Worm (Caenorhabditis elegans): ENCODE data around the gene jmjd-5.

jmjd-5 gene

DNA sequence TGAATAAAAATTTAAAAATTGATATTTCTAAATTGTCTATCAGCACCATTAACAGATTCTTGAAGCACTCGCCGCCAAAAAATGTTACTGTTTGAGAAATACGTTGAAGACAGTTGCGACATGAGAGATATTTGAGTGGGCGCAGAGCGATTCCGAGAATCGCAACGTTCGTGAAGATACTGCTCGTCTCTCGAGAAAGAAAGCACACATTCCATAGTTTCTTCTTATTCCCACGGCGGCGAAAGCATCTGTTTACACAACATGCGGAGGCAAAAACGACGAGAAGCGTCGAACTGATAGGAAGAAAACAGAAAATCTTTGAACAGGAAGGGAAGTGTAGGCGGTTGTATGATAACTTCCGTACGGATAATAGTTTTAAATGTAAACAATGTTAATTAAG lies 44.8 kb upstream of the jmjd-5 start:
- no peak for TF ChIP-seq fkh-4 (tag; optimal IDR thresholded peaks at IDR 0.05; ENCODE audit: borderline replicate concordance)
- TF ChIP-seq nhr-90 (tag; optimal IDR thresholded peaks at IDR 0.05; ENCODE audit: poor library complexity): peak; percentile 24
- peak; percentile 25 to 39 for TF ChIP-seq efl-1 (optimal IDR thresholded peaks at IDR 0.05)
- peak in 1 of 2 experiments; percentile 81 for TF ChIP-seq efl-1 (GFP tag; optimal IDR thresholded peaks at IDR 0.05 in 1 of 2)
- TF ChIP-seq mab-9 (GFP tag; IDR thresholded peaks at IDR 0.05): no peak
- peak; percentile 49 for TF ChIP-seq mep-1 (tag; optimal IDR thresholded peaks at IDR 0.05)
- TF ChIP-seq nhr-84 (tag; optimal IDR thresholded peaks at IDR 0.05): no peak
- peak; percentile 35 for TF ChIP-seq unc-130 (tag; optimal IDR thresholded peaks at IDR 0.05)
- TF ChIP-seq xbp-1 (tag; optimal IDR thresholded peaks at IDR 0.05): peak; percentile 37
- no peak for TF ChIP-seq zip-4 (GFP tag; optimal IDR thresholded peaks at IDR 0.05)
- peak; percentile 84 for TF ChIP-seq nhr-19 (GFP tag; conservative IDR thresholded peaks at IDR 0.05)
- peak; percentile 83 for TF ChIP-seq ama-1 (optimal IDR thresholded peaks at IDR 0.05)
- TF ChIP-seq mdl-1 (tag; optimal IDR thresholded peaks at IDR 0.05): peak in 1 of 2 experiments; percentile 22
- TF ChIP-seq nhr-28 (tag; optimal IDR thresholded peaks at IDR 0.05): no peak
- no peak for TF ChIP-seq alr-1 (tag; optimal IDR thresholded peaks at IDR 0.05; ENCODE audit: borderline replicate concordance)
- TF ChIP-seq blmp-1 (tag; optimal IDR thresholded peaks at IDR 0.05): no peak
- peak; percentile 93 for TF ChIP-seq nhr-71 (tag; optimal IDR thresholded peaks at IDR 0.05)
- no peak for TF ChIP-seq ceh-8 (GFP tag; optimal IDR thresholded peaks at IDR 0.05)
- TF ChIP-seq fkh-10 (GFP tag; optimal IDR thresholded peaks at IDR 0.05): no peak
- TF ChIP-seq hlh-17 (GFP tag; optimal IDR thresholded peaks at IDR 0.05; ENCODE audit: borderline replicate concordance): no peak
- no peak for TF ChIP-seq C34B4.2 (tag; optimal IDR thresholded peaks at IDR 0.05)
- TF ChIP-seq sptf-1 (tag; optimal IDR thresholded peaks at IDR 0.05): no peak
- no peak for TF ChIP-seq ztf-11 (tag; optimal IDR thresholded peaks at IDR 0.05)
- no peak for TF ChIP-seq sox-4 (tag; optimal IDR thresholded peaks at IDR 0.05)
- peak; percentile 23 for TF ChIP-seq lin-39 (tag; optimal IDR thresholded peaks at IDR 0.05)
- TF ChIP-seq sup-37 (GFP tag; optimal IDR thresholded peaks at IDR 0.05): peak; percentile 71
- TF ChIP-seq aly-2 (tag; optimal IDR thresholded peaks at IDR 0.05): peak; percentile 96
- no peak for TF ChIP-seq lin-15B (tag; optimal IDR thresholded peaks at IDR 0.05)
- no peak for TF ChIP-seq nhr-237 (tag; optimal IDR thresholded peaks at IDR 0.05)
- TF ChIP-seq elt-2 (tag; optimal IDR thresholded peaks at IDR 0.05): no peak
- TF ChIP-seq lsy-2 (tag; optimal IDR thresholded peaks at IDR 0.05): peak; percentile 32 to 44
- TF ChIP-seq egl-27 (tag; optimal IDR thresholded peaks at IDR 0.05): peak in 1 of 2 experiments; percentile 24
- no peak for TF ChIP-seq elt-3 (tag; optimal IDR thresholded peaks at IDR 0.05)
- no peak for TF ChIP-seq Y116A8C.19 (tag; optimal IDR thresholded peaks at IDR 0.05; ENCODE audit: borderline replicate concordance)
- TF ChIP-seq lin-35 (GFP tag; optimal IDR thresholded peaks at IDR 0.05): no peak
- peak; percentile 80 for TF ChIP-seq nhr-20 (tag; optimal IDR thresholded peaks at IDR 0.05)
- TF ChIP-seq hpl-2 (GFP tag; optimal IDR thresholded peaks at IDR 0.05): no peak
- TF ChIP-seq pax-3 (tag; optimal IDR thresholded peaks at IDR 0.05): no peak
- TF ChIP-seq lin-14 (GFP tag; optimal IDR thresholded peaks at IDR 0.05): peak; percentile 88
- peak; percentile 78 for TF ChIP-seq nhr-77 (tag; optimal IDR thresholded peaks at IDR 0.05)
- TF ChIP-seq jun-1 (tag; optimal IDR thresholded peaks at IDR 0.05): no peak
- no peak for TF ChIP-seq hlh-4 (tag; optimal IDR thresholded peaks at IDR 0.05)
- TF ChIP-seq dsc-1 (tag; optimal IDR thresholded peaks at IDR 0.05): peak; percentile 67
- peak; percentile 71 for TF ChIP-seq nhr-47 (tag; optimal IDR thresholded peaks at IDR 0.05)
- TF ChIP-seq nhr-12 (tag; optimal IDR thresholded peaks at IDR 0.05): no peak
- peak; percentile 81 for TF ChIP-seq nhr-11 (tag; optimal IDR thresholded peaks at IDR 0.05)
- TF ChIP-seq rnt-1 (tag; optimal IDR thresholded peaks at IDR 0.05): peak; percentile 88
- peak; percentile 21 for TF ChIP-seq lir-3 (tag; optimal IDR thresholded peaks at IDR 0.05; ENCODE audit: poor library complexity)
- TF ChIP-seq ceh-82 (tag; optimal IDR thresholded peaks at IDR 0.05): peak; percentile 1 to 55 (median 34)
- peak; percentile 81 for TF ChIP-seq ztf-4 (tag; optimal IDR thresholded peaks at IDR 0.05)
- peak; percentile 14 for TF ChIP-seq lin-13 (GFP tag; optimal IDR thresholded peaks at IDR 0.05)
- peak; percentile 40 for TF ChIP-seq pag-3 (tag; optimal IDR thresholded peaks at IDR 0.05; ENCODE audit: borderline replicate concordance, insufficient read depth)

All from whole organism, L1 larva.